Worm (Caenorhabditis elegans) whole organism, L3 larva: Measurements from ENCODE around the gene slc-9B.2.

ENCODE experiments used
- R02D3.7 ChIP-seq: fragments of 150-350 bp; optimal IDR thresholded peaks from 2 replicates; lab custom pipeline; 2014; ENCODE audit warnings: missing biosample characterization, missing genetic modification characterization
- ZK546.5 ChIP-seq: sonication (generic microtip); optimal IDR thresholded peaks from 2 replicates; lab custom pipeline; 2017; ENCODE audit warnings: missing biosample characterization, missing genetic modification characterization
- aly-2 ChIP-seq: fragments of 150-350 bp; optimal IDR thresholded peaks from 2 replicates; lab custom pipeline; 2014; ENCODE audit warnings: missing biosample characterization, missing genetic modification characterization
- ama-1 ChIP-seq: fragments of 150-350 bp; optimal IDR thresholded peaks from 2 replicates; lab custom pipeline; 2018
- ceh-16 ChIP-seq: sonication (generic microtip); optimal IDR thresholded peaks from 2 replicates; lab custom pipeline; 2017; ENCODE audit warnings: missing biosample characterization, missing genetic modification characterization
- ceh-28 ChIP-seq: fragments of 150-350 bp; optimal IDR thresholded peaks from 2 replicates; lab custom pipeline; 2014; ENCODE audit warnings: missing biosample characterization, missing genetic modification reagents, missing genetic modification characterization
- ceh-82 ChIP-seq: fragments of 150-350 bp; optimal IDR thresholded peaks from 2 replicates; lab custom pipeline; 2014; ENCODE audit warnings: missing biosample characterization, missing genetic modification characterization
- ceh-9 ChIP-seq: sonication (generic microtip); optimal IDR thresholded peaks from 2 replicates; lab custom pipeline; 2018; ENCODE audit warnings: missing biosample characterization, missing genetic modification characterization
- daf-12 ChIP-seq: fragments of 150-350 bp; optimal IDR thresholded peaks from 2 replicates; lab custom pipeline; 2014; ENCODE audit warnings: missing biosample characterization, missing genetic modification reagents, missing genetic modification characterization
- egl-27 ChIP-seq: sonication (generic microtip); optimal IDR thresholded peaks from 4 replicates; lab custom pipeline; 2017; ENCODE audit warnings: missing biosample characterization, missing genetic modification reagents, missing genetic modification characterization
- egl-5 ChIP-seq: fragments of 150-350 bp; optimal IDR thresholded peaks from 2 replicates; lab custom pipeline; 2017; ENCODE audit warnings: missing biosample characterization, missing genetic modification reagents, missing genetic modification characterization, inconsistent platforms
- elt-1 ChIP-seq: fragments of 150-350 bp; optimal IDR thresholded peaks from 2 replicates; lab custom pipeline; 2014; ENCODE audit warnings: missing biosample characterization, missing genetic modification characterization
- elt-2 ChIP-seq: sonication (generic microtip); optimal IDR thresholded peaks from 2 replicates; lab custom pipeline; 2016; ENCODE audit warnings: missing genetic modification reagents, mild to moderate bottlenecking, missing genetic modification characterization, missing compliant biosample characterization
- fkh-10 ChIP-seq: sonication (generic microtip); optimal IDR thresholded peaks from 2 replicates; lab custom pipeline; 2017; ENCODE audit warnings: missing biosample characterization, missing genetic modification reagents, missing genetic modification characterization
- fkh-2 ChIP-seq: fragments of 150-350 bp; optimal IDR thresholded peaks from 2 replicates; lab custom pipeline; 2014; ENCODE audit warnings: missing biosample characterization, missing genetic modification reagents, missing genetic modification characterization
- fos-1 ChIP-seq: fragments of 150-350 bp; optimal IDR thresholded peaks from 2 replicates; lab custom pipeline; 2014; ENCODE audit warnings: missing biosample characterization, missing genetic modification characterization
- hmg-11 ChIP-seq: sonication (generic microtip); optimal IDR thresholded peaks from 2 replicates; lab custom pipeline; 2016; ENCODE audit warnings: missing genetic modification characterization, missing compliant biosample characterization
- jun-1 ChIP-seq: fragments of 150-350 bp; optimal IDR thresholded peaks from 2 replicates; lab custom pipeline; 2014; ENCODE audit warnings: missing biosample characterization, missing genetic modification reagents, missing genetic modification characterization
- lin-15B ChIP-seq: fragments of 150-350 bp; optimal IDR thresholded peaks from 2 replicates; lab custom pipeline; 2014; ENCODE audit warnings: missing biosample characterization, missing genetic modification characterization
- lin-39 ChIP-seq: fragments of 150-350 bp; optimal IDR thresholded peaks from 2 replicates; lab custom pipeline; 2018; ENCODE audit warnings: missing biosample characterization, missing genetic modification reagents, missing genetic modification characterization
- lsy-12 ChIP-seq: sonication (generic microtip); optimal IDR thresholded peaks from 2 replicates; lab custom pipeline; 2016; ENCODE audit warnings: mild to moderate bottlenecking, missing genetic modification characterization, missing compliant biosample characterization
- mdl-1 ChIP-seq: fragments of 150-350 bp; optimal IDR thresholded peaks from 2 replicates; lab custom pipeline; 2014; ENCODE audit warnings: missing biosample characterization, missing genetic modification characterization
- mml-1 ChIP-seq: fragments of 150-350 bp; sonication (generic microtip); optimal IDR thresholded peaks from 3 replicates; lab custom pipeline; 2014; ENCODE audit warnings: missing biosample characterization, missing genetic modification characterization
- nfya-1 ChIP-seq: sonication (generic microtip); optimal IDR thresholded peaks from 2 replicates; lab custom pipeline; 2017; ENCODE audit warnings: missing genetic modification characterization, mild to moderate bottlenecking, missing compliant biosample characterization, antibody characterized with exemption, moderate library complexity; ENCODE audit not compliant: insufficient read depth
- nhr-11 ChIP-seq: fragments of 150-350 bp; optimal IDR thresholded peaks from 2 replicates; lab custom pipeline; 2014; ENCODE audit warnings: missing biosample characterization, missing genetic modification characterization
- nhr-12 ChIP-seq: fragments of 150-350 bp; optimal IDR thresholded peaks from 2 replicates; lab custom pipeline; 2014; ENCODE audit warnings: missing biosample characterization, missing genetic modification characterization
- nhr-237 ChIP-seq: fragments of 150-350 bp; optimal IDR thresholded peaks from 2 replicates; lab custom pipeline; 2014; ENCODE audit warnings: missing biosample characterization, missing genetic modification characterization
- nhr-25 ChIP-seq: sonication (generic microtip); optimal IDR thresholded peaks from 2 replicates; lab custom pipeline; 2017; ENCODE audit warnings: missing biosample characterization, missing genetic modification characterization
- nhr-43 ChIP-seq: sonication (generic microtip); optimal IDR thresholded peaks from 2 replicates; lab custom pipeline; 2016; ENCODE audit warnings: mild to moderate bottlenecking, missing genetic modification characterization, missing compliant biosample characterization; ENCODE audit not compliant: poor library complexity, severe bottlenecking
- nhr-76 ChIP-seq: fragments of 150-350 bp; sonication (generic microtip); optimal IDR thresholded peaks from 5 replicates; lab custom pipeline; 2014; ENCODE audit warnings: missing biosample characterization, missing genetic modification characterization
- nhr-77 ChIP-seq: fragments of 150-350 bp; optimal IDR thresholded peaks from 2 replicates; lab custom pipeline; 2014; ENCODE audit warnings: missing biosample characterization, missing genetic modification characterization
- pha-4 ChIP-seq: fragments of 150-350 bp; optimal IDR thresholded peaks from 2 replicates; lab custom pipeline; 2014; ENCODE audit warnings: missing biosample characterization, missing genetic modification reagents, missing genetic modification characterization
- pqm-1 ChIP-seq: fragments of 150-350 bp; optimal IDR thresholded peaks from 2 replicates; lab custom pipeline; 2017; ENCODE audit warnings: missing biosample characterization, missing genetic modification characterization, inconsistent platforms
- sea-2 ChIP-seq: fragments of 150-350 bp; sonication (generic microtip); optimal IDR thresholded peaks from 4 replicates; lab custom pipeline; 2014; ENCODE audit warnings: missing biosample characterization, missing genetic modification reagents, missing genetic modification characterization
- skn-1 ChIP-seq: fragments of 150-350 bp; optimal IDR thresholded peaks from 2 replicates; lab custom pipeline; 2014; ENCODE audit warnings: missing biosample characterization, missing genetic modification characterization
- snpc-4 ChIP-seq: fragments of 150-350 bp; optimal IDR thresholded peaks from 2 replicates; lab custom pipeline; 2014; ENCODE audit warnings: missing biosample characterization, missing genetic modification characterization
- unc-62 ChIP-seq: fragments of 150-350 bp; sonication (generic microtip); optimal IDR thresholded peaks from 4 replicates; lab custom pipeline; 2014; ENCODE audit warnings: missing biosample characterization, missing genetic modification reagents, missing genetic modification characterization
- ztf-11 ChIP-seq: fragments of 150-350 bp; optimal IDR thresholded peaks from 2 replicates; lab custom pipeline; 2014; ENCODE audit warnings: missing biosample characterization, missing genetic modification characterization
- ztf-4 ChIP-seq: fragments of 150-350 bp; optimal IDR thresholded peaks from 2 replicates; lab custom pipeline; 2014; ENCODE audit warnings: missing biosample characterization, missing genetic modification characterization

The slc-9B.2 gene

DNA sequence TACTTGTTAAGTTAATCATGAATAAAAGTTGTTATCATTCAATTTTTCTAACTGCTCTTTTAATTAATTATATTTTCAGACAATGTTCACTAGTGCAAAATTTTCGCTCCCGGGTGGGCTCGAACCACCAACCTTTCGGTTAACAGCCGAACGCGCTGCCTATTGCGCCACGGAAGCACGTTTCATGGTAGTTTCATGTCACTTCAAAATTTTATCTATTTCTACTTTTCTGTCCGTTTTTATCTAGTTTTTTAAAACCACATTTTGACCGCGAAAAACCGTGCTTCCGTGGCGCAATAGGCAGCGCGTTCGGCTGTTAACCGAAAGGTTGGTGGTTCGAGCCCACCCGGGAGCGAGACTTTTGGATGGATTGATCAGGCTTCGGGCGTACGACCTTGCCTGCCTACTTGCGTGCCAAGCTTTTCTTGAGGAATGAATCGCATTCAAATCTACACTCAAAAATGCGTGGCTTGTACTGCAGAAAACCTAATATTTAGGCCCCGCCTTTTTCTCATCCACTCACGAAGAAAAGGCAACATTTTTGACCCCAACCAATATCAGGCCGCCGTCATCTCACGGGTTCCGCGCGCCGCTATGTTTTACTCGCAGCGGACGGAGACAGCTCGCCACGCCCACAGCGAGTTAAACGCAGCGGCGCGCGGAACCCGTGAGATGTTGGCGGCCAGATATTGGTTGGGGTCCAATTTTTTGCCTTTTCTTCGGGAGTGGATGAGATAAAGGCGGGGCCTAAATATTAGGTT, 2.8 kb downstream of the slc-9B.2 start:
- peak; percentile 25 for TF ChIP-seq elt-2 (tag; lab: Kevin White, UChicago)
- TF ChIP-seq, all 47 proteins: peak for 1; not testable (repeated sequence) for 46

DNA sequence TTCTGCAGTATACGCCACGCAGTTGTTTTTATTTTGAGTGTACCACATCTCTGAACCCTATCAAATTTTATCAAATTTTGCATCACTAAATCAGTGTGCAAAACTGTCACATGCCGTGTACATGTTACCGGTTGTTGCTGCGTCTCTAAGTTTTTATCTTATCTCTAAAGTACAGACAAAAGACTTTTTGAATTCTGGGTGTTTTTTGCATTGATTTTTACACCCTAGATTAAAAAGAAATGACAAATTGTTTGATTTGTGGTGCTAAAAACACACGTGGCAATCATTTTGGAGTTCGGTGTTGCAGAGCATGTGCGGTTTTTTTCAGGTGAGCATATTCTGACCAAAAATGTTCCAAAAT, 3.4 kb downstream of the slc-9B.2 start, which contains the start of gene nhr-193:
Gene nhr-193 (plus strand): TSS at position 51 of the 361 bp plus-strand sequence.
- TF ChIP-seq jun-1 (tag; lab: Kevin White, UChicago) (peak; percentile 6), elt-2 (tag; lab: Kevin White, UChicago) (peak; percentile 74), pha-4 (tag; lab: Kevin White, UChicago) (no peak), pqm-1 (tag; lab: Kevin White, UChicago) (peak; percentile 88), nhr-76 (tag; lab: Kevin White, UChicago) (no peak), hmg-11 (tag; lab: Kevin White, UChicago) (no peak), sea-2 (GFP tag; lab: Kevin White, UChicago) (no peak)

DNA sequence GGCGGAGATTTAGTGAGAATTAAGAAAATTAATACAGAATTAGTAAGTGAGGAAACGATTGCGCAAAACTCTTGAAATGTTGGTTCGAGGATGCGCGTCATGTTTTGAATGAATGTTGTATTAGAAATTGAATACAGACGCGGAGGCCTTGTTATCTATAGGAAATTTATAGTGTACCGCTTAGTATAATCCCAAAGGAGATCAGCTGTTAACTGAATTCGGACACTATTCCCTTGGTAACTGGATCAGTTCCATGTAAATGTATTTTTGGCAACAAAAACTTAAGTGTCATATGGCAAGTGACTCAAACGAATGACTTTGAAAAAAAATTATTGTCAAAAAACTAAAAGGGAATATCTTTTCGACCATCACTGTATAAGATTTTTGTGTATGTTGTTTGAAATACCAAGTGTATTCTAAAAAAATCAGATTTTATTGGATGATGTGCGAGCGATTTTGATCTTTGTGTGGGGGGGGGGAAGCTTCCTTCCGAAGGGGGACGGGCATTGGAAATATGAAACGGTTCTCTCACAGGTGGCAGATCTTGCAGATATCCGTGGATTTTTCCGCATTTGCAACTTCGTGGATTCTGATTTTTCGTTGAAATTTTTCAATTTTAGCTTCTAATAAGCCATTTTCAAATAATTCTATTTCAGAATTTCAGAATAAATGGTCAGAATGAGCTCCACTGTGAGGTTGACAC, 7.7 kb downstream of the slc-9B.2 start, which contains the start of the genes W08G11.5 and W08G11.1:
Gene W08G11.5 (minus strand): TSS at position 101 of the 703 bp plus-strand sequence.
Gene W08G11.1 (plus strand): TSS at position 653 of the 703 bp plus-strand sequence.
- TF ChIP-seq pha-4 (tag; lab: Kevin White, UChicago) (no peak), nfya-1 (no peak), nhr-43 (tag; lab: Kevin White, UChicago) (no peak), hmg-11 (tag; lab: Kevin White, UChicago) (no peak), ceh-82 (tag; lab: Kevin White, UChicago) (no peak), ceh-9 (tag; lab: Kevin White, UChicago) (no peak), fkh-10 (no peak), elt-2 (tag; lab: Kevin White, UChicago) (no peak), aly-2 (tag; lab: Kevin White, UChicago) (no peak), skn-1 (tag; lab: Kevin White, UChicago) (no peak), mdl-1 (tag; lab: Kevin White, UChicago) (no peak), fkh-2 (tag; lab: Kevin White, UChicago) (no peak), nhr-237 (tag; lab: Kevin White, UChicago) (no peak), egl-27 (tag; lab: Kevin White, UChicago) (no peak), nhr-25 (tag; lab: Kevin White, UChicago) (no peak)

DNA sequence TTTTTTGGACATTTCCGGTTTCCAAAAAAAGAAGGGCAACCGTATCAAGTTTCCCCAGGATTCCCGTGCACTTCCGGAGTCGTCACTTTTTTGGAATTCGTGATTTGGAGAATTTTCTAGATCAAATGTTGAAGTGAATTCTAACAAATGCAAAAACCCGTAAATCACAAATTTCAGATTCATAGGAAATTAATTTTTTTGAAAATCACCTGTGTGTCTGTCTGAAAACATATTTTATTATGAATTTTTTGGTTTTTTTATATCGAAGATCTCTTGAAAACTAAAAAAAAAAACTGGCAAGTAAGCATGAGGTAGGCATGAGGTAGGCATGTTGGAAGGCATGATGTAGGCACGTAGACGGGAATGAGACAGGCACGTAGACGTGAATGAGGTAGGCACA, 11.2 kb downstream of the slc-9B.2 start:
- TF ChIP-seq nhr-11 (no peak), daf-12 (tag; lab: Kevin White, UChicago) (no peak), ztf-4 (no peak), nhr-237 (tag; lab: Kevin White, UChicago) (no peak), snpc-4 (no peak), nhr-76 (tag; lab: Kevin White, UChicago) (no peak), unc-62 (GFP tag; lab: Kevin White, UChicago) (no peak), ZK546.5 (no peak), elt-2 (tag; lab: Kevin White, UChicago) (no peak), nhr-12 (no peak), elt-1 (no peak), nfya-1 (no peak)

DNA sequence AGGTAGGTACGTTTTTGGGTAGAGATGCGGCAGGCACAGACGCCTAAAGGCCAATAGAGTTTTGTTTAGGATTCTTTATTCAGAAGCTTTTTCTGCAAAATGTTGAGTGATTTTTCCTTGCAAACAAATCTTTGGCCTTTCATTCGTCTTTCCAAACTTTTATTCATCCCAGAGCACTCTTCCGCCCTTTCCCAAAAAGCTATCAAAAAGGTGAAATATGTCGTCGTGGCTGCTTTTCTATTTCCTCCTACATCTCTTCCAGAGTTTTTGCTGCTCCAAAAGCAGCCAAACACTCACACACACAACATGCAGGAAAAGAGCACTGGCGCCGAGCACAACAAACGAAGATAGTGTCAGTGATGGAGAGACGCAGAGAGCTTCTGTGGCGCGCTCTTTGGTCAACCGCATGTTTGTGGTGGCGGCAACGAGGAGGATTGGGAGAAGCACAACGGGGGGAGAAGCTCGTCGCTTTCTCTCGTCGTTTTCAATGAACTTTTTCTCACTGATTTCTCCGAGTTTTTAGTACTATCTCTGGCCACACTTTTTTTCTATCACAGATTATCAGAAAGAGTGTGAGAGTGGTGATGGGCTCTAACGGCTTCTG, 12.0 kb downstream of the slc-9B.2 start:
- TF ChIP-seq ztf-11 (tag; lab: Kevin White, UChicago) (no peak), lsy-12 (tag; lab: Kevin White, UChicago) (no peak), sea-2 (GFP tag; lab: Kevin White, UChicago) (no peak), nhr-77 (tag; lab: Kevin White, UChicago) (no peak), snpc-4 (peak; percentile 65), lin-15B (tag; lab: Kevin White, UChicago) (peak; percentile 45), pha-4 (tag; lab: Kevin White, UChicago) (peak; percentile 70), fos-1 (no peak), ZK546.5 (no peak), lin-39 (peak; percentile 55), elt-2 (tag; lab: Kevin White, UChicago) (peak; percentile 53), nhr-11 (peak; percentile 23), nhr-12 (no peak), mdl-1 (tag; lab: Kevin White, UChicago) (no peak), elt-1 (no peak), ceh-28 (tag; lab: Kevin White, UChicago) (no peak), nhr-25 (tag; lab: Kevin White, UChicago) (no peak), nhr-237 (tag; lab: Kevin White, UChicago) (no peak), ama-1 (lab: Kevin White, UChicago) (no peak), hmg-11 (tag; lab: Kevin White, UChicago) (peak; percentile 64), fkh-10 (peak; percentile 36), jun-1 (tag; lab: Kevin White, UChicago) (no peak), mml-1 (tag; lab: Kevin White, UChicago) (no peak), ceh-16 (tag; lab: Kevin White, UChicago) (no peak), skn-1 (tag; lab: Kevin White, UChicago) (no peak), egl-5 (tag; lab: Kevin White, UChicago) (peak; percentile 2), R02D3.7 (tag; lab: Kevin White, UChicago) (no peak), nfya-1 (peak; percentile 87)
